Fruit fly (Drosophila melanogaster) whole organism, embryonic: ENCODE measurements around the gene SrpRbeta.

Experiments used
- Aef1 ChIP-seq: fragments of 200-800 bp; sonication (Bioruptor generic); IDR thresholded peaks from 3 replicates; pipeline ENCODE4 v1.3.6; 2022; ENCODE audit warnings: missing biosample characterization, missing genetic modification characterization
- CG1024 ChIP-seq: fragments of 200-800 bp; sonication (Bioruptor generic); IDR thresholded peaks from 2 replicates; pipeline ENCODE4 v1.3.6; 2022; ENCODE audit warnings: missing biosample characterization, missing genetic modification characterization
- CG12071 ChIP-seq: fragments of 200-800 bp; sonication (Bioruptor generic); optimal IDR thresholded peaks from 3 replicates; lab custom pipeline; 2018; ENCODE audit warnings: missing biosample characterization, mild to moderate bottlenecking, missing genetic modification characterization
- CG12659 ChIP-seq: fragments of 200-800 bp; sonication (Bioruptor generic); optimal IDR thresholded peaks from 3 replicates; lab custom pipeline; 2017; ENCODE audit warnings: mild to moderate bottlenecking, missing biosample characterization, missing genetic modification reagents, missing genetic modification characterization
- CG12744 ChIP-seq: fragments of 200-800 bp; sonication (Bioruptor generic); optimal IDR thresholded peaks from 2 replicates; lab custom pipeline; 2016; ENCODE audit warnings: missing biosample characterization, missing genetic modification characterization
- CG14667 ChIP-seq: fragments of 200-800 bp; sonication (Bioruptor generic); IDR thresholded peaks from 2 replicates; pipeline ENCODE4 v1.3.6; 2022; ENCODE audit warnings: missing biosample characterization, missing genetic modification characterization
- CG14860 ChIP-seq: fragments of 200-800 bp; sonication (Bioruptor generic); IDR thresholded peaks from 3 replicates; pipeline ENCODE4 v1.3.6; 2022; ENCODE audit warnings: missing biosample characterization, missing genetic modification characterization; ENCODE audit not compliant: partially characterized antibody
- CG16779 ChIP-seq: fragments of 200-800 bp; sonication (Bioruptor generic); IDR thresholded peaks from 2 replicates; pipeline ENCODE4 v1.3.6; 2022; ENCODE audit warnings: missing biosample characterization, missing genetic modification characterization
- CG17359 ChIP-seq: fragments of 200-800 bp; sonication (Bioruptor generic); optimal IDR thresholded peaks from 3 replicates; lab custom pipeline; 2018; ENCODE audit warnings: missing biosample characterization, mild to moderate bottlenecking, missing genetic modification characterization, moderate library complexity
- CG17385 ChIP-seq: fragments of 200-800 bp; sonication (Bioruptor generic); optimal IDR thresholded peaks from 3 replicates; lab custom pipeline; 2018; ENCODE audit warnings: missing biosample characterization, mild to moderate bottlenecking, missing genetic modification characterization
- CG17912 ChIP-seq: fragments of 200-800 bp; sonication (Bioruptor generic); optimal IDR thresholded peaks from 2 replicates; lab custom pipeline; 2018; ENCODE audit warnings: missing biosample characterization, mild to moderate bottlenecking, missing genetic modification characterization
- CG1832 ChIP-seq: fragments of 200-800 bp; sonication (Bioruptor generic); optimal IDR thresholded peaks from 2 replicates; lab custom pipeline; 2017; ENCODE audit warnings: missing biosample characterization, mild to moderate bottlenecking, missing genetic modification characterization, inconsistent platforms
- CG18476 ChIP-seq: fragments of 200-800 bp; sonication (Bioruptor generic); optimal IDR thresholded peaks from 2 replicates; lab custom pipeline; 2016; ENCODE audit warnings: missing biosample characterization, mild to moderate bottlenecking, missing genetic modification characterization
- CG31365 ChIP-seq: fragments of 200-800 bp; sonication (Bioruptor generic); optimal IDR thresholded peaks from 2 replicates; lab custom pipeline; 2018; ENCODE audit warnings: missing biosample characterization, mild to moderate bottlenecking, missing genetic modification characterization
- CG4328 ChIP-seq: fragments of 200-800 bp; sonication (Bioruptor generic); optimal IDR thresholded peaks from 3 replicates; lab custom pipeline; 2017; ENCODE audit warnings: missing biosample characterization, missing genetic modification reagents, missing genetic modification characterization
- CG4424 ChIP-seq: fragments of 200-800 bp; sonication (Bioruptor generic); optimal IDR thresholded peaks from 3 replicates; lab custom pipeline; 2016; ENCODE audit warnings: missing biosample characterization, missing genetic modification characterization
- CG7357 ChIP-seq: fragments of 200-800 bp; sonication (Bioruptor generic); IDR thresholded peaks from 3 replicates; pipeline ENCODE4 v1.3.6; 2022; ENCODE audit warnings: missing biosample characterization, missing genetic modification characterization
- CG7372 ChIP-seq: fragments of 200-800 bp; sonication (Bioruptor generic); IDR thresholded peaks from 2 replicates; pipeline ENCODE4 v1.3.6; 2022; ENCODE audit warnings: missing biosample characterization, missing genetic modification characterization
- CG7786 ChIP-seq: fragments of 200-800 bp; sonication (Bioruptor generic); optimal IDR thresholded peaks from 2 replicates; lab custom pipeline; 2016; ENCODE audit warnings: missing biosample characterization, missing genetic modification characterization
- CG8089 ChIP-seq: fragments of 200-800 bp; sonication (Bioruptor generic); optimal IDR thresholded peaks from 3 replicates; lab custom pipeline; 2016; ENCODE audit warnings: missing biosample characterization, missing genetic modification characterization
- CG9817 ChIP-seq: fragments of 200-800 bp; sonication (Bioruptor generic); optimal IDR thresholded peaks from 2 replicates; lab custom pipeline; 2018; ENCODE audit warnings: missing biosample characterization, mild to moderate bottlenecking, missing genetic modification characterization, moderate library complexity
- Camta ChIP-seq: fragments of 200-800 bp; sonication (Bioruptor generic); optimal IDR thresholded peaks from 2 replicates; lab custom pipeline; 2016; ENCODE audit warnings: missing biosample characterization, missing genetic modification characterization
- GATAe ChIP-seq: fragments of 200-800 bp; sonication (Bioruptor generic); conservative IDR thresholded peaks from 2 replicates; pipeline ENCODE4 v1.3.6; 2022; ENCODE audit warnings: missing biosample characterization, missing genetic modification characterization
- Gsc ChIP-seq: fragments of 200-800 bp; sonication (Bioruptor generic); IDR thresholded peaks from 2 replicates; pipeline ENCODE4 v1.3.6; 2022; ENCODE audit warnings: missing biosample characterization, missing genetic modification characterization
- MTF-1 ChIP-seq: fragments of 200-800 bp; sonication (Bioruptor generic); optimal IDR thresholded peaks from 2 replicates; lab custom pipeline; 2018; ENCODE audit warnings: missing biosample characterization, mild to moderate bottlenecking, missing genetic modification characterization, borderline replicate concordance
- Med ChIP-seq: fragments of 200-800 bp; sonication (Bioruptor generic); peaks from one replicate; lab custom pipeline; 2016; ENCODE audit warnings: missing biosample characterization, missing genetic modification characterization, mild to moderate bottlenecking, inconsistent platforms, moderate library complexity
- PHDP ChIP-seq: fragments of 200-800 bp; sonication (Bioruptor generic); optimal IDR thresholded peaks from 3 replicates; lab custom pipeline; 2018; ENCODE audit warnings: missing biosample characterization, mild to moderate bottlenecking, missing genetic modification characterization, moderate library complexity
- Poxn ChIP-seq: fragments of 200-800 bp; sonication (Bioruptor generic); IDR thresholded peaks from 2 replicates; pipeline ENCODE4 v1.3.6; 2022; ENCODE audit warnings: missing biosample characterization, missing genetic modification characterization
- Rfx ChIP-seq: fragments of 200-800 bp; sonication (Bioruptor generic); IDR thresholded peaks from 2 replicates; pipeline ENCODE4 v1.3.6; 2022; ENCODE audit warnings: missing biosample characterization, missing genetic modification characterization
- Usf ChIP-seq: fragments of 200-800 bp; sonication (Bioruptor generic); optimal IDR thresholded peaks from 2 replicates; lab custom pipeline; 2017; ENCODE audit warnings: missing genotype, missing biosample characterization, missing genetic modification characterization
- al ChIP-seq: fragments of 200-800 bp; sonication (Bioruptor generic); IDR thresholded peaks from 2 replicates; pipeline ENCODE4 v1.3.6; 2022; ENCODE audit warnings: missing biosample characterization, missing genetic modification characterization
- az2 ChIP-seq: fragments of 200-800 bp; sonication (Bioruptor generic); optimal IDR thresholded peaks from 3 replicates; lab custom pipeline; 2016; ENCODE audit warnings: missing biosample characterization, missing genetic modification characterization
- bcd ChIP-seq: fragments of 200-800 bp; sonication (Bioruptor generic); optimal IDR thresholded peaks from 2 replicates; lab custom pipeline; 2017; ENCODE audit warnings: missing biosample characterization, mild to moderate bottlenecking, missing genetic modification characterization
- bowl ChIP-seq: fragments of 200-800 bp; sonication (Bioruptor generic); IDR thresholded peaks from 2 replicates; pipeline ENCODE4 v1.3.6; 2022; ENCODE audit warnings: missing biosample characterization, missing genetic modification characterization
- chinmo ChIP-seq: fragments of 200-800 bp; sonication (Bioruptor generic); IDR thresholded peaks from 4 replicates; pipeline ENCODE4 v1.3.6; 2022; ENCODE audit warnings: missing biosample characterization, missing genetic modification characterization; ENCODE audit not compliant: partially characterized antibody
- ci ChIP-seq: fragments of 200-800 bp; sonication (Bioruptor generic); IDR thresholded peaks from 3 replicates; pipeline ENCODE4 v1.3.6; 2022; ENCODE audit warnings: missing biosample characterization, missing genetic modification characterization
- danr ChIP-seq: fragments of 200-800 bp; sonication (Bioruptor generic); IDR thresholded peaks from 2 replicates; pipeline ENCODE4 v1.3.6; 2022; ENCODE audit warnings: missing biosample characterization, missing genetic modification characterization
- en ChIP-seq: fragments of 200-800 bp; sonication (Bioruptor generic); optimal IDR thresholded peaks from 2 replicates; lab custom pipeline; 2016; ENCODE audit warnings: missing biosample characterization, missing genetic modification characterization
- esg ChIP-seq: fragments of 200-800 bp; sonication (Bioruptor generic); conservative IDR thresholded peaks from 2 replicates; pipeline ENCODE4 v1.3.6; 2022; ENCODE audit warnings: missing biosample characterization, missing genetic modification characterization
- eve ChIP-seq, 2 experiments: fragments of >200 bp; optimal IDR thresholded peaks; 2 replicates each; lab custom pipeline; 2017; ENCODE audit warnings: missing biosample characterization in 2 of 2, missing genetic modification characterization in 2 of 2
- grau ChIP-seq: fragments of 200-800 bp; optimal IDR thresholded peaks from 3 replicates; lab custom pipeline; 2019; ENCODE audit warnings: missing biosample characterization, mild to moderate bottlenecking, missing genetic modification characterization, moderate library complexity
- her ChIP-seq: fragments of 200-800 bp; sonication (Bioruptor generic); optimal IDR thresholded peaks from 2 replicates; lab custom pipeline; 2016; ENCODE audit warnings: missing biosample characterization, missing genetic modification characterization
- lab ChIP-seq: fragments of 200-800 bp; sonication (Bioruptor generic); optimal IDR thresholded peaks from 3 replicates; lab custom pipeline; 2017; ENCODE audit warnings: missing biosample characterization, missing genetic modification characterization, mild to moderate bottlenecking, moderate library complexity, missing genetic modification reagents
- mld ChIP-seq: fragments of 200-800 bp; sonication (Bioruptor generic); IDR thresholded peaks from 3 replicates; pipeline ENCODE4 v1.3.6; 2022; ENCODE audit warnings: missing biosample characterization, missing genetic modification characterization; ENCODE audit not compliant: partially characterized antibody
- nerfin-2 ChIP-seq: fragments of 200-800 bp; sonication (Bioruptor generic); IDR thresholded peaks from 2 replicates; pipeline ENCODE4 v1.3.6; 2022; ENCODE audit warnings: missing biosample characterization, missing genetic modification characterization; ENCODE audit not compliant: partially characterized antibody
- phol ChIP-seq: fragments of 200-800 bp; sonication (Bioruptor generic); optimal IDR thresholded peaks from 3 replicates; lab custom pipeline; 2018; ENCODE audit warnings: missing biosample characterization, mild to moderate bottlenecking, missing genetic modification characterization, moderate library complexity
- prd ChIP-seq, 3 experiments: fragments of >200 bp in 2 of 3; fragments of 200-800 bp in 1 of 3; sonication (Bioruptor generic) in 1 of 3; optimal IDR thresholded peaks in 2 of 3; IDR thresholded peaks in 1 of 3; 2 replicates in 2 of 3; 3 replicates in 1 of 3; pipeline versions ENCODE4 v1.3.6 to Lab custom; 2017 to 2022; ENCODE audit warnings: missing biosample characterization in 1 of 3, missing genetic modification characterization in 1 of 3
- tin ChIP-seq: fragments of 200-800 bp; sonication (Bioruptor generic); optimal IDR thresholded peaks from 3 replicates; lab custom pipeline; 2016; ENCODE audit warnings: missing biosample characterization, missing genetic modification characterization
- wek ChIP-seq: fragments of 200-800 bp; sonication (Bioruptor generic); optimal IDR thresholded peaks from 3 replicates; lab custom pipeline; 2018; ENCODE audit warnings: missing biosample characterization, mild to moderate bottlenecking, missing genetic modification characterization, moderate library complexity

SrpRbeta gene

dm6 chr3L:8765969-8766538 is 46.0 kb upstream of the SrpRbeta start (continued):
- TF ChIP-seq CG18476 (GFP tag; lab: Kevin White, UChicago) (peak; percentile 97), Med (GFP tag; lab: Kevin White, UChicago) (peak; percentile 98), lab (GFP tag; lab: Kevin White, UChicago) (peak; percentile 98), mld (GFP tag; lab: Robert Waterston, UW) (peak; percentile 51; the same call in 1 of the 3 replicates), Usf (peak; percentile 99), CG9817 (tag; lab: Kevin White, UChicago) (peak; percentile 99), GATAe (GFP tag; lab: Robert Waterston, UW) (peak; percentile 87), CG4424 (GFP tag; lab: Kevin White, UChicago) (peak; percentile 97), her (GFP tag; lab: Kevin White, UChicago) (peak; percentile 94), al (GFP tag; lab: Robert Waterston, UW) (peak; percentile 98), CG1832 (GFP tag; lab: Kevin White, UChicago) (no peak), MTF-1 (GFP tag; lab: Kevin White, UChicago) (peak; percentile 88), esg (peak; percentile 99), Poxn (GFP tag; lab: Robert Waterston, UW) (peak; percentile 83), CG17385 (peak; percentile 100), CG12659 (GFP tag; lab: Kevin White, UChicago) (peak; percentile 99), ci (GFP tag; lab: Robert Waterston, UW) (peak; percentile 97), danr (GFP tag; lab: Robert Waterston, UW) (peak; percentile 97), Camta (GFP tag; lab: Kevin White, UChicago) (peak; percentile 91), PHDP (tag; lab: Kevin White, UChicago) (peak; percentile 98), chinmo (GFP tag; lab: Robert Waterston, UW) (peak; percentile 95; the same call in 3 of the 4 replicates), prd (optimal IDR thresholded peaks at IDR 0.05; lab: Kevin White, UChicago) (no peak), prd (GFP tag; IDR thresholded peaks at IDR 0.05; lab: Robert Waterston, UW) (peak; percentile 98), az2 (peak; percentile 99), nerfin-2 (GFP tag; lab: Robert Waterston, UW) (peak; percentile 63), CG12071 (GFP tag; lab: Kevin White, UChicago) (peak; percentile 97), phol (peak; percentile 98), Aef1 (GFP tag; lab: Robert Waterston, UW) (peak; percentile 98), CG14860 (GFP tag; lab: Robert Waterston, UW) (peak; percentile 73; the same call in 2 of the 3 replicates), CG14667 (GFP tag; lab: Robert Waterston, UW) (peak; percentile 96), CG7786 (GFP tag; lab: Kevin White, UChicago) (peak; percentile 98), en (GFP tag; lab: Kevin White, UChicago) (peak; percentile 96), CG31365 (tag; lab: Kevin White, UChicago) (peak; percentile 86), bowl (GFP tag; lab: Robert Waterston, UW) (peak; percentile 90), grau (peak; percentile 98), CG7357 (GFP tag; lab: Robert Waterston, UW) (peak; percentile 96), CG4328 (GFP tag; lab: Kevin White, UChicago) (peak; percentile 96), CG7372 (GFP tag; lab: Robert Waterston, UW) (peak; percentile 99), Rfx (GFP tag; lab: Robert Waterston, UW) (peak; percentile 98), eve (GFP tag; optimal IDR thresholded peaks at IDR 0.05; lab: Kevin White, UChicago) (peak; percentile 74 to 100), CG1024 (GFP tag; lab: Robert Waterston, UW) (peak; percentile 91), CG8089 (GFP tag; lab: Kevin White, UChicago) (peak; percentile 96), CG17912 (GFP tag; lab: Kevin White, UChicago) (peak; percentile 92), Gsc (GFP tag; lab: Robert Waterston, UW) (peak; percentile 96), CG16779 (GFP tag; lab: Robert Waterston, UW) (peak; percentile 90), bcd (GFP tag; lab: Kevin White, UChicago) (peak; percentile 98), tin (peak; percentile 98), CG17359 (tag; lab: Kevin White, UChicago) (peak; percentile 95), wek (GFP tag; lab: Kevin White, UChicago) (peak; percentile 90), CG12744 (GFP tag; lab: Kevin White, UChicago) (peak; percentile 97)
